Worm (Caenorhabditis elegans) whole organism, early embryonic: ENCODE data around the gene B0034.1.

Experiments used
- B0310.2 ChIP-seq: sonication (generic microtip); optimal IDR thresholded peaks from 2 replicates; lab custom pipeline; 2016; ENCODE audit warnings: mild to moderate bottlenecking, missing genetic modification characterization, missing compliant biosample characterization
- F13C5.2 ChIP-seq: sonication (generic microtip); optimal IDR thresholded peaks from 2 replicates; lab custom pipeline; 2017; ENCODE audit warnings: mild to moderate bottlenecking, missing genetic modification characterization, inconsistent platforms, missing compliant biosample characterization
- aly-1 ChIP-seq: sonication (generic microtip); optimal IDR thresholded peaks from 2 replicates; lab custom pipeline; 2016; ENCODE audit warnings: missing genetic modification characterization, missing compliant biosample characterization
- ama-1 ChIP-seq: fragments of 150-350 bp; optimal IDR thresholded peaks from 2 replicates; lab custom pipeline; 2014
- ceh-13 ChIP-seq: fragments of 200-800 bp; sonication (Bioruptor generic); optimal IDR thresholded peaks from 2 replicates; lab custom pipeline; 2018; ENCODE audit warnings: mild to moderate bottlenecking, missing genetic modification characterization, missing compliant biosample characterization
- ceh-36 ChIP-seq: sonication (generic microtip); optimal IDR thresholded peaks from 2 replicates; lab custom pipeline; 2016; ENCODE audit warnings: missing genetic modification characterization, inconsistent platforms, missing compliant biosample characterization
- ets-7 ChIP-seq: sonication (generic microtip); optimal IDR thresholded peaks from 2 replicates; lab custom pipeline; 2016; ENCODE audit warnings: missing genotype, missing genetic modification characterization, missing compliant biosample characterization
- flt-1 ChIP-seq: fragments of 200-800 bp; sonication (Bioruptor generic); IDR thresholded peaks from 2 replicates; pipeline ENCODE4 v1.3.6; 2022; ENCODE audit warnings: missing genetic modification characterization, missing compliant biosample characterization
- hmg-4 ChIP-seq: fragments of 200-800 bp; sonication (Bioruptor generic); optimal IDR thresholded peaks from 2 replicates; lab custom pipeline; 2018; ENCODE audit warnings: mild to moderate bottlenecking, missing genetic modification characterization, missing compliant biosample characterization
- hnd-1 ChIP-seq: sonication (generic microtip); optimal IDR thresholded peaks from 2 replicates; lab custom pipeline; 2016; ENCODE audit warnings: missing genetic modification characterization, missing compliant biosample characterization
- pes-1 ChIP-seq: fragments of 200-800 bp; sonication (Bioruptor generic); IDR thresholded peaks from 2 replicates; pipeline ENCODE4 v1.3.6; 2022; ENCODE audit warnings: missing genetic modification reagents, missing genetic modification characterization, missing compliant biosample characterization
- tbx-11 ChIP-seq: fragments of 200-800 bp; sonication (Bioruptor generic); IDR thresholded peaks from 2 replicates; pipeline ENCODE4 v1.3.6; 2022; ENCODE audit warnings: missing genetic modification characterization, missing compliant biosample characterization
- tbx-37 ChIP-seq: fragments of 200-800 bp; sonication (Bioruptor generic); conservative IDR thresholded peaks from 2 replicates; pipeline ENCODE4 v1.3.6; 2022; ENCODE audit warnings: missing genetic modification reagents, missing genetic modification characterization, missing compliant biosample characterization
- tra-4 ChIP-seq: sonication (generic microtip); optimal IDR thresholded peaks from 2 replicates; lab custom pipeline; 2017; ENCODE audit warnings: missing genetic modification characterization, missing compliant biosample characterization

- TF ChIP-seq F13C5.2 (tag; lab: Kevin White, UChicago) (no peak), ceh-36 (tag; lab: Kevin White, UChicago) (no peak), hmg-4 (GFP tag; lab: Kevin White, UChicago) (no peak), ama-1 (lab: Kevin White, UChicago) (no peak), tra-4 (tag; lab: Kevin White, UChicago) (no peak), aly-1 (tag; lab: Kevin White, UChicago) (no peak), ceh-13 (GFP tag; lab: Kevin White, UChicago) (no peak), flt-1 (GFP tag; lab: Robert Waterston, UW) (no peak), pes-1 (GFP tag; lab: Robert Waterston, UW) (no peak), ets-7 (tag; lab: Kevin White, UChicago) (no peak), tbx-11 (no peak), B0310.2 (tag; lab: Kevin White, UChicago) (no peak), hnd-1 (tag; lab: Kevin White, UChicago) (no peak), tbx-37 (GFP tag; lab: Robert Waterston, UW) (no peak)
Observed at ce11 chrII:6020353-6020752, 52.2 kb downstream of the B0034.1 start, which contains the start of gene ZK84.1.
